Worm (Caenorhabditis elegans): ENCODE results near the gene hlh-26.

ce11 chrII:5556431-5556830 lies 22.9 kb upstream of the hlh-26 start, which contains the start of gene ins-11:
- no peak for TF ChIP-seq C04F5.9 (tag; optimal IDR thresholded peaks at IDR 0.05)
- no peak for TF ChIP-seq ama-1 (optimal IDR thresholded peaks at IDR 0.05)
- TF ChIP-seq ceh-82 (tag; optimal IDR thresholded peaks at IDR 0.05) = no peak
- no peak for TF ChIP-seq lin-39 (tag; optimal IDR thresholded peaks at IDR 0.05)
- TF ChIP-seq dpl-1 (GFP tag; optimal IDR thresholded peaks at IDR 0.05) = no peak
- TF ChIP-seq ets-5 (GFP tag; IDR thresholded peaks at IDR 0.05) = no peak
- TF ChIP-seq tbx-2 (tag; optimal IDR thresholded peaks at IDR 0.05) = no peak
- TF ChIP-seq pax-3 (tag; optimal IDR thresholded peaks at IDR 0.05) = no peak
- TF ChIP-seq nhr-11 (tag; optimal IDR thresholded peaks at IDR 0.05) = no peak
